Worm (Caenorhabditis elegans) whole organism, L3 larva: ENCODE results near the gene F42H10.3.

ENCODE experiments used
- ama-1 ChIP-seq: fragments of 150-350 bp; optimal IDR thresholded peaks from 2 replicates; lab custom pipeline; 2018
- elt-1 ChIP-seq: fragments of 150-350 bp; optimal IDR thresholded peaks from 2 replicates; lab custom pipeline; 2014; ENCODE audit warnings: missing biosample characterization, missing genetic modification characterization
- hmg-11 ChIP-seq: sonication (generic microtip); optimal IDR thresholded peaks from 2 replicates; lab custom pipeline; 2016; ENCODE audit warnings: missing genetic modification characterization, missing compliant biosample characterization
- lin-15B ChIP-seq: fragments of 150-350 bp; optimal IDR thresholded peaks from 2 replicates; lab custom pipeline; 2014; ENCODE audit warnings: missing biosample characterization, missing genetic modification characterization
- nhr-23 ChIP-seq: fragments of 150-350 bp; optimal IDR thresholded peaks from 2 replicates; lab custom pipeline; 2014; ENCODE audit warnings: missing biosample characterization, missing genetic modification reagents, missing genetic modification characterization
- skn-1 ChIP-seq: fragments of 150-350 bp; optimal IDR thresholded peaks from 2 replicates; lab custom pipeline; 2014; ENCODE audit warnings: missing biosample characterization, missing genetic modification characterization
- unc-62 ChIP-seq: fragments of 150-350 bp; sonication (generic microtip); optimal IDR thresholded peaks from 4 replicates; lab custom pipeline; 2014; ENCODE audit warnings: missing biosample characterization, missing genetic modification reagents, missing genetic modification characterization

DNA sequence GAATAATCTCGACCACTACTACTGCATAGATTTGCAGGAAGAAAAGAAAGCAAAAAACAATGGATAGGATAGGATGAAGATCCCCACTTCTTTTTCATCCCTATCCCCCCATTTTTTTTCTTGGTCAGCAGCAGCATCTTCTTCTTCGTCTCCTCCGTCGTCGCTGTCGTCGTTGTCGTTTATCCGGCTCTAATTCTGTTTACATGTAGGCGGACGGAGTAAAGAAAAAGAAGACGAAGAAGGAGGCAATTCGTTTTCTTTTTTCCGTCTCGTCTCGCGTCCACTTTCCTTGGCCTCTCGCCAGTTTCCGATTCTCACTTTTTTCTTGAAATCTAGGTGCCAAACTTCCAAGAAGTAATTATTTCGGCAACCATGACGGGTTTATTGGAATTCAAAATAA lies 27.8 kb downstream of the F42H10.3 start:
- no peak for TF ChIP-seq skn-1 (tag; lab: Kevin White, UChicago)
- no peak for TF ChIP-seq unc-62 (GFP tag; lab: Kevin White, UChicago)
- no peak for TF ChIP-seq hmg-11 (tag; lab: Kevin White, UChicago)
- no peak for TF ChIP-seq nhr-23 (tag; lab: Kevin White, UChicago)
- TF ChIP-seq elt-1 (tag; lab: Kevin White, UChicago), result no peak
- TF ChIP-seq ama-1 (lab: Kevin White, UChicago), result no peak
- TF ChIP-seq lin-15B (tag; lab: Kevin White, UChicago), result no peak
